Worm (Caenorhabditis elegans) whole organism, L4 larva: ENCODE measurements around the gene lem-2.
A peak's percentile ranks its signal among the peaks of the same experiment; 100 is the strongest.

Experiments used
- Y75B8A.6 ChIP-seq: fragments of 200-800 bp; sonication (Bioruptor generic); IDR thresholded peaks from 2 replicates; pipeline ENCODE4 v1.3.6; 2022; ENCODE audit warnings: missing genetic modification reagents, missing genetic modification characterization, missing compliant biosample characterization
- ama-1 ChIP-seq: fragments of 150-350 bp; optimal IDR thresholded peaks from 2 replicates; lab custom pipeline; 2014; ENCODE audit warnings: inconsistent platforms, mixed read lengths
- fos-1 ChIP-seq: fragments of 150-350 bp; optimal IDR thresholded peaks from 2 replicates; lab custom pipeline; 2014; ENCODE audit warnings: missing biosample characterization, missing genetic modification characterization
- mes-2 ChIP-seq: sonication (generic microtip); optimal IDR thresholded peaks from 2 replicates; lab custom pipeline; 2016; ENCODE audit warnings: missing genotype, mild to moderate bottlenecking, missing genetic modification characterization, missing compliant biosample characterization; ENCODE audit not compliant: poor library complexity, severe bottlenecking
- nhr-237 ChIP-seq: sonication (generic microtip); optimal IDR thresholded peaks from 2 replicates; lab custom pipeline; 2017; ENCODE audit warnings: missing biosample characterization, missing genetic modification characterization
- unc-39 ChIP-seq: sonication (generic microtip); optimal IDR thresholded peaks from 2 replicates; lab custom pipeline; 2017; ENCODE audit warnings: missing biosample characterization, missing genetic modification characterization

ce11 chrII:14036724-14037483 lies 26.3 kb upstream of the lem-2 start:
- no peak for TF ChIP-seq unc-39 (tag; lab: Kevin White, UChicago)
- TF ChIP-seq ama-1: no peak
- TF ChIP-seq mes-2: peak; percentile 45
- no peak for TF ChIP-seq fos-1 (tag; lab: Kevin White, UChicago)
- no peak for TF ChIP-seq nhr-237 (tag; lab: Kevin White, UChicago)
- TF ChIP-seq Y75B8A.6 (GFP tag; lab: Robert Waterston, UW): no peak
